Worm (Caenorhabditis elegans) whole organism, L2 larva: ENCODE measurements around the gene C14B1.3.

Source experiments
- ama-1 ChIP-seq: fragments of 150-350 bp; optimal IDR thresholded peaks from 2 replicates; lab custom pipeline; 2018; ENCODE audit warnings: inconsistent platforms
- ceh-82 ChIP-seq: fragments of 150-350 bp; optimal IDR thresholded peaks from 2 replicates; lab custom pipeline; 2014; ENCODE audit warnings: missing biosample characterization, missing genetic modification characterization
- elt-1 ChIP-seq: fragments of 150-350 bp; optimal IDR thresholded peaks from 2 replicates; lab custom pipeline; 2014; ENCODE audit warnings: missing biosample characterization, missing genetic modification characterization
- elt-3 ChIP-seq: sonication (generic microtip); optimal IDR thresholded peaks from 2 replicates; lab custom pipeline; 2017; ENCODE audit warnings: missing biosample characterization, missing genetic modification characterization
- mdl-1 ChIP-seq, 2 experiments: fragments of 150-350 bp in 1 of 2; sonication (generic microtip) in 1 of 2; optimal IDR thresholded peaks; 2 replicates each; lab custom pipeline; 2017; ENCODE audit warnings: missing biosample characterization in 2 of 2, missing genetic modification characterization in 2 of 2
- nhr-237 ChIP-seq: fragments of 150-350 bp; optimal IDR thresholded peaks from 2 replicates; lab custom pipeline; 2014; ENCODE audit warnings: missing biosample characterization, missing genetic modification characterization
- nhr-25 ChIP-seq: fragments of 150-350 bp; sonication (generic microtip); optimal IDR thresholded peaks from 3 replicates; lab custom pipeline; 2014; ENCODE audit warnings: missing biosample characterization, missing genetic modification characterization
- unc-62 ChIP-seq: fragments of 150-350 bp; optimal IDR thresholded peaks from 2 replicates; lab custom pipeline; 2014; ENCODE audit warnings: missing biosample characterization, missing genetic modification reagents, missing genetic modification characterization

- TF ChIP-seq ceh-82, result no peak
- TF ChIP-seq elt-3 (tag; lab: Kevin White, UChicago), result no peak
- TF ChIP-seq ama-1, result no peak
- TF ChIP-seq nhr-25 (tag; lab: Kevin White, UChicago), result no peak
- TF ChIP-seq elt-1 (tag; lab: Kevin White, UChicago), result no peak
- no peak for TF ChIP-seq nhr-237 (tag; lab: Kevin White, UChicago)
- TF ChIP-seq unc-62, result no peak
- no peak for TF ChIP-seq mdl-1 (tag; optimal IDR thresholded peaks at IDR 0.05; lab: Kevin White, UChicago)
Measured at ce11 chrIII:3734990-3735389, 31.6 kb downstream of the C14B1.3 start, which contains the start of gene evl-18.
